Fruit fly (Drosophila melanogaster): ENCODE data around the gene Eig71Eh.
A peak's percentile ranks its signal among the peaks of the same experiment; 100 is the strongest.

The Eig71Eh gene

DNA sequence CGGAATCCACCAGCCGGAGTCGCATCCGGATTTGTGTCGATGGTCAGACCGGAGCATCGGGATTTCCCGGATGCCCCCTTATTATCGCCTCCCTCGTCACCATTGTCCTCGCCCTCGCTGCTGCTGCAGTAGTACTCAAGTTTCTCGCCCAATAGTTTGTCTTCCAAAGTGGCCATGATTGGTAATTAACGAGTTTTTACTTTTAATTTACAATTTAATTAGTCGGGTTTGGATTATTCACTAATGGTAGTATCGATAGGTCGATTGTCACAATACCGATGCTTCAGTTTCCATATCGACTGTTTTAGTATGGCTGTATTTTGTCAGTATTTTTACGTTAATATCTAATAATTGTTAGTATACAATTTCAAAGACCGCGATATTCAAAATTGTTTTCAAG is 49.1 kb downstream of the Eig71Eh start, which contains the start of gene CG7650 (continued):
- TF ChIP-seq CG10267 (tag; optimal IDR thresholded peaks at IDR 0.05): peak; percentile 74
- TF ChIP-seq ham (GFP tag; IDR thresholded peaks at IDR 0.05): no peak
- no peak for TF ChIP-seq tio (GFP tag; optimal IDR thresholded peaks at IDR 0.05)
- TF ChIP-seq CG11247 (GFP tag; IDR thresholded peaks at IDR 0.05): no peak
- TF ChIP-seq CG14710 (tag; optimal IDR thresholded peaks at IDR 0.05): peak; percentile 64
- TF ChIP-seq HLH3B (GFP tag; IDR thresholded peaks at IDR 0.05): no peak
- TF ChIP-seq ci (GFP tag; IDR thresholded peaks at IDR 0.05): no peak
- no peak for TF ChIP-seq odd (GFP tag; optimal IDR thresholded peaks at IDR 0.05)
- TF ChIP-seq CG1233 (GFP tag; optimal IDR thresholded peaks at IDR 0.05): no peak
- no peak for TF ChIP-seq tx (GFP tag; optimal IDR thresholded peaks at IDR 0.05)
- TF ChIP-seq CG6272 (GFP tag; IDR thresholded peaks at IDR 0.05): no peak
- no peak for TF ChIP-seq CG12155 (GFP tag; optimal IDR thresholded peaks at IDR 0.05)
- peak; percentile 74; the same call in 2 of the 3 replicates for TF ChIP-seq mld (GFP tag; IDR thresholded peaks at IDR 0.05; ENCODE audit: partially characterized antibody)
- no peak for TF ChIP-seq CG4820 (GFP tag; optimal IDR thresholded peaks at IDR 0.05)
- no peak for TF ChIP-seq CG6765 (GFP tag; optimal IDR thresholded peaks at IDR 0.05)
- no peak for TF ChIP-seq CG8359 (GFP tag; optimal IDR thresholded peaks at IDR 0.05; ENCODE audit: borderline replicate concordance)
- TF ChIP-seq CG1603 (tag; optimal IDR thresholded peaks at IDR 0.05): peak; percentile 39
- TF ChIP-seq Oaz (GFP tag; IDR thresholded peaks at IDR 0.05): no peak
- no peak for TF ChIP-seq sob (GFP tag; IDR thresholded peaks at IDR 0.05)
- no peak for TF ChIP-seq sim (GFP tag; IDR thresholded peaks at IDR 0.05)
- TF ChIP-seq CG4360 (GFP tag; IDR thresholded peaks at IDR 0.05): no peak
- TF ChIP-seq Atf6 (GFP tag; IDR thresholded peaks at IDR 0.05): no peak
- TF ChIP-seq chinmo (GFP tag; IDR thresholded peaks at IDR 0.05; ENCODE audit: partially characterized antibody): peak; percentile 87; the same call in 2 of the 4 replicates
- TF ChIP-seq nerfin-2 (GFP tag; IDR thresholded peaks at IDR 0.05; ENCODE audit: partially characterized antibody): peak; percentile 60; the same call in 1 of the 2 replicates
- TF ChIP-seq p53 (GFP tag; optimal IDR thresholded peaks at IDR 0.05): no peak
- TF ChIP-seq Stat92E (GFP tag; optimal IDR thresholded peaks at IDR 0.05): peak in 1 of 3 experiments; percentile 65
- TF ChIP-seq Lpt (GFP tag; optimal IDR thresholded peaks at IDR 0.05): no peak
- peak; percentile 22 for TF ChIP-seq CG2712 (tag; optimal IDR thresholded peaks at IDR 0.05)
- no peak for TF ChIP-seq CG1602 (GFP tag; optimal IDR thresholded peaks at IDR 0.05)
- TF ChIP-seq zen (tag; optimal IDR thresholded peaks at IDR 0.05): peak; percentile 77
- TF ChIP-seq Dbx (GFP tag; IDR thresholded peaks at IDR 0.05): no peak
- TF ChIP-seq ttk (GFP tag; IDR thresholded peaks at IDR 0.05): no peak
- peak; percentile 96 for TF ChIP-seq CG7745 (tag; optimal IDR thresholded peaks at IDR 0.05)
- TF ChIP-seq trem (tag; optimal IDR thresholded peaks at IDR 0.05): peak; percentile 54
- no peak for TF ChIP-seq Sry-β (GFP tag; optimal IDR thresholded peaks at IDR 0.05)
- TF ChIP-seq CG31365 (tag; optimal IDR thresholded peaks at IDR 0.05): no peak
- TF ChIP-seq Scr (GFP tag; IDR thresholded peaks at IDR 0.05; ENCODE audit: partially characterized antibody): peak; percentile 89
- TF ChIP-seq slp2 (GFP tag; optimal IDR thresholded peaks at IDR 0.05): peak; percentile 3
- no peak for TF ChIP-seq CG11085 (GFP tag; IDR thresholded peaks at IDR 0.05)
- TF ChIP-seq CG12744 (GFP tag; optimal IDR thresholded peaks at IDR 0.05): no peak
- no peak for TF ChIP-seq CG10274 (GFP tag; optimal IDR thresholded peaks at IDR 0.05)
- no peak for TF ChIP-seq Usf (GFP tag; optimal IDR thresholded peaks at IDR 0.05)
- TF ChIP-seq B-H2 (GFP tag; optimal IDR thresholded peaks at IDR 0.05): no peak
- TF ChIP-seq CG15269 (tag; optimal IDR thresholded peaks at IDR 0.05): no peak
- no peak for TF ChIP-seq HmgD (GFP tag; optimal IDR thresholded peaks at IDR 0.05)
- peak; percentile 66 for TF ChIP-seq gfzf (GFP tag; optimal IDR thresholded peaks at IDR 0.05)
- TF ChIP-seq CG6791 (GFP tag; IDR thresholded peaks at IDR 0.05; ENCODE audit: partially characterized antibody): peak; percentile 88
- TF ChIP-seq CG30403 (GFP tag; optimal IDR thresholded peaks at IDR 0.05): no peak
- TF ChIP-seq stwl (tag; optimal IDR thresholded peaks at IDR 0.05): peak; percentile 72
- no peak for TF ChIP-seq fd102C (GFP tag; optimal IDR thresholded peaks at IDR 0.05)
- TF ChIP-seq zfh1 (GFP tag; IDR thresholded peaks at IDR 0.05): no peak

All from whole organism, embryonic.